Worm (Caenorhabditis elegans) whole organism, L4 larva: Measurements from ENCODE around the gene nhr-17.

Experiments
- F37D6.2 ChIP-seq: sonication (generic microtip); optimal IDR thresholded peaks from 2 replicates; lab custom pipeline; 2016; ENCODE audit warnings: mild to moderate bottlenecking, missing genetic modification characterization, missing compliant biosample characterization
- F49E8.2 ChIP-seq: sonication (generic microtip); optimal IDR thresholded peaks from 2 replicates; lab custom pipeline; 2016; ENCODE audit warnings: missing compliant biosample characterization, mild to moderate bottlenecking, missing genetic modification characterization, borderline replicate concordance
- R02D3.7 ChIP-seq: fragments of 150-350 bp; sonication (generic microtip); optimal IDR thresholded peaks from 3 replicates; lab custom pipeline; 2014; ENCODE audit warnings: missing biosample characterization, missing genetic modification characterization
- aha-1 ChIP-seq: fragments of 150-350 bp; peaks from one replicate; lab custom pipeline; 2014; ENCODE audit warnings: missing biosample characterization, missing genetic modification characterization
- attf-4 ChIP-seq: sonication (generic microtip); optimal IDR thresholded peaks from 3 replicates; lab custom pipeline; 2017; ENCODE audit warnings: missing biosample characterization, missing genetic modification characterization
- ceh-20 ChIP-seq: fragments of 200-800 bp; sonication (Bioruptor generic); IDR thresholded peaks from 2 replicates; pipeline ENCODE4 v1.3.6; 2022; ENCODE audit warnings: missing genetic modification reagents, missing genetic modification characterization, missing compliant biosample characterization
- ceh-28 ChIP-seq: fragments of 150-350 bp; optimal IDR thresholded peaks from 2 replicates; lab custom pipeline; 2014; ENCODE audit warnings: missing biosample characterization, missing genetic modification reagents, missing genetic modification characterization
- ceh-82 ChIP-seq: sonication (generic microtip); optimal IDR thresholded peaks from 2 replicates; lab custom pipeline; 2017; ENCODE audit warnings: missing biosample characterization, missing genetic modification characterization
- daf-16 ChIP-seq, 3 experiments: sonication (generic microtip); optimal IDR thresholded peaks; 2 replicates each; lab custom pipeline; 2016 to 2017; ENCODE audit warnings: missing genetic modification characterization in 3 of 3, missing genetic modification reagents in 3 of 3, mild to moderate bottlenecking in 2 of 3, missing compliant biosample characterization in 2 of 3, missing biosample characterization in 1 of 3, moderate library complexity in 1 of 3
- dmd-6 ChIP-seq: fragments of 200-800 bp; sonication (Bioruptor generic); IDR thresholded peaks from 2 replicates; pipeline ENCODE4 v1.3.6; 2022; ENCODE audit warnings: missing genetic modification reagents, missing genetic modification characterization, missing compliant biosample characterization
- dmd-8 ChIP-seq: fragments of 200-800 bp; sonication (Bioruptor generic); IDR thresholded peaks from 2 replicates; pipeline ENCODE4 v1.3.6; 2022; ENCODE audit warnings: missing genetic modification characterization, missing compliant biosample characterization
- dpl-1 ChIP-seq: fragments of 150-350 bp; optimal IDR thresholded peaks from 2 replicates; lab custom pipeline; 2014; ENCODE audit warnings: missing biosample characterization, missing genetic modification reagents, missing genetic modification characterization
- duxl-1 ChIP-seq: sonication (generic microtip); optimal IDR thresholded peaks from 2 replicates; lab custom pipeline; 2016; ENCODE audit warnings: mild to moderate bottlenecking, missing genetic modification characterization, moderate library complexity, missing compliant biosample characterization; ENCODE audit not compliant: poor library complexity
- dve-1 ChIP-seq: sonication (generic microtip); optimal IDR thresholded peaks from 2 replicates; lab custom pipeline; 2017; ENCODE audit warnings: antibody characterized with exemption, mild to moderate bottlenecking, missing genetic modification characterization, missing compliant biosample characterization; ENCODE audit not compliant: insufficient read depth
- egl-27 ChIP-seq: sonication (generic microtip); optimal IDR thresholded peaks from 3 replicates; lab custom pipeline; 2017; ENCODE audit warnings: missing biosample characterization, missing genetic modification reagents, missing genetic modification characterization
- fkh-10 ChIP-seq: fragments of 150-350 bp; optimal IDR thresholded peaks from 2 replicates; lab custom pipeline; 2014; ENCODE audit warnings: missing biosample characterization, missing genetic modification reagents, missing genetic modification characterization
- hif-1 ChIP-seq, 2 experiments: sonication (generic microtip); optimal IDR thresholded peaks; 2 replicates each; lab custom pipeline; 2016 to 2017; ENCODE audit warnings: missing compliant biosample characterization in 2 of 2, missing genetic modification characterization in 2 of 2, missing genetic modification reagents in 2 of 2, missing genotype in 2 of 2, mild to moderate bottlenecking in 1 of 2
- hlh-11 ChIP-seq: fragments of 200-800 bp; sonication (Bioruptor generic); optimal IDR thresholded peaks from 2 replicates; lab custom pipeline; 2018; ENCODE audit warnings: mild to moderate bottlenecking, missing genetic modification characterization, missing compliant biosample characterization
- hlh-30 ChIP-seq: sonication (generic microtip); optimal IDR thresholded peaks from 2 replicates; lab custom pipeline; 2017; ENCODE audit warnings: antibody characterized with exemption, mild to moderate bottlenecking, missing genetic modification characterization, missing compliant biosample characterization; ENCODE audit not compliant: insufficient read depth
- jun-1 ChIP-seq: fragments of 150-350 bp; optimal IDR thresholded peaks from 2 replicates; lab custom pipeline; 2014; ENCODE audit warnings: missing biosample characterization, missing genetic modification reagents, missing genetic modification characterization
- lin-15B ChIP-seq: fragments of 150-350 bp; sonication (generic microtip); optimal IDR thresholded peaks from 3 replicates; lab custom pipeline; 2014; ENCODE audit warnings: missing biosample characterization, missing genetic modification characterization
- lin-38 ChIP-seq: fragments of 200-800 bp; sonication (Bioruptor generic); IDR thresholded peaks from 2 replicates; pipeline ENCODE4 v1.3.6; 2022; ENCODE audit warnings: missing genetic modification reagents, missing genetic modification characterization, missing compliant biosample characterization
- lsy-2 ChIP-seq, 2 experiments: fragments of 150-350 bp in 1 of 2; sonication (generic microtip) in 1 of 2; optimal IDR thresholded peaks; 2 replicates each; lab custom pipeline; 2014 to 2017; ENCODE audit warnings: missing biosample characterization in 2 of 2, missing genetic modification characterization in 2 of 2
- madf-9 ChIP-seq: fragments of 200-800 bp; sonication (Bioruptor generic); conservative IDR thresholded peaks from 2 replicates; pipeline ENCODE4 v1.3.6; 2022; ENCODE audit warnings: missing genetic modification reagents, missing genetic modification characterization, missing compliant biosample characterization
- mdt-29 ChIP-seq: fragments of 200-800 bp; sonication (Bioruptor generic); IDR thresholded peaks from 2 replicates; pipeline ENCODE4 v1.3.6; 2022; ENCODE audit warnings: missing genetic modification reagents, missing genetic modification characterization, missing compliant biosample characterization
- mep-1 ChIP-seq: fragments of 150-350 bp; sonication (generic microtip); optimal IDR thresholded peaks from 3 replicates; lab custom pipeline; 2014; ENCODE audit warnings: missing biosample characterization, missing genetic modification characterization
- mes-2 ChIP-seq: sonication (generic microtip); optimal IDR thresholded peaks from 2 replicates; lab custom pipeline; 2016; ENCODE audit warnings: missing genotype, mild to moderate bottlenecking, missing genetic modification characterization, missing compliant biosample characterization; ENCODE audit not compliant: poor library complexity, severe bottlenecking
- mxl-3 ChIP-seq: fragments of 200-800 bp; sonication (Bioruptor generic); optimal IDR thresholded peaks from 2 replicates; lab custom pipeline; 2018; ENCODE audit warnings: mild to moderate bottlenecking, missing genetic modification characterization, missing compliant biosample characterization
- nhr-10 ChIP-seq: fragments of 150-350 bp; optimal IDR thresholded peaks from 2 replicates; lab custom pipeline; 2014; ENCODE audit warnings: missing biosample characterization, missing genetic modification characterization
- nhr-11 ChIP-seq: fragments of 150-350 bp; optimal IDR thresholded peaks from 2 replicates; lab custom pipeline; 2014; ENCODE audit warnings: missing biosample characterization, missing genetic modification characterization
- nhr-25 ChIP-seq: sonication (generic microtip); optimal IDR thresholded peaks from 2 replicates; lab custom pipeline; 2017; ENCODE audit warnings: missing genetic modification characterization, mild to moderate bottlenecking, missing compliant biosample characterization, antibody characterized with exemption, moderate library complexity, borderline replicate concordance; ENCODE audit not compliant: insufficient read depth
- nhr-28 ChIP-seq: fragments of 150-350 bp; optimal IDR thresholded peaks from 2 replicates; lab custom pipeline; 2014; ENCODE audit warnings: missing biosample characterization, missing genetic modification characterization
- nhr-42 ChIP-seq: fragments of 200-800 bp; sonication (Bioruptor generic); IDR thresholded peaks from 2 replicates; pipeline ENCODE4 v1.3.6; 2022; ENCODE audit warnings: missing genetic modification characterization, missing compliant biosample characterization
- nhr-48 ChIP-seq: sonication (generic microtip); optimal IDR thresholded peaks from 2 replicates; lab custom pipeline; 2016; ENCODE audit warnings: mild to moderate bottlenecking, missing genetic modification characterization, missing compliant biosample characterization
- nhr-6 ChIP-seq: fragments of 150-350 bp; optimal IDR thresholded peaks from 2 replicates; lab custom pipeline; 2014; ENCODE audit warnings: missing biosample characterization, missing genetic modification characterization
- pha-4 ChIP-seq, 2 experiments: fragments of 150-350 bp in 1 of 2; fragments of 200-800 bp in 1 of 2; sonication (Bioruptor generic) in 1 of 2; IDR thresholded peaks in 1 of 2; optimal IDR thresholded peaks in 1 of 2; 2 replicates each; pipeline versions ENCODE4 v1.3.6 to Lab custom; 2014 to 2022; ENCODE audit warnings: missing genetic modification characterization in 2 of 2, missing genetic modification reagents in 2 of 2, missing biosample characterization in 1 of 2, missing compliant biosample characterization in 1 of 2
- php-3 ChIP-seq: fragments of 200-800 bp; sonication (Bioruptor generic); IDR thresholded peaks from 2 replicates; pipeline ENCODE4 v1.3.6; 2022; ENCODE audit warnings: missing genetic modification reagents, missing genetic modification characterization, missing compliant biosample characterization
- pqm-1 ChIP-seq: sonication (generic microtip); optimal IDR thresholded peaks from 2 replicates; lab custom pipeline; 2017; ENCODE audit warnings: missing biosample characterization, missing genetic modification characterization
- sdz-12 ChIP-seq: fragments of 200-800 bp; sonication (Bioruptor generic); optimal IDR thresholded peaks from 2 replicates; lab custom pipeline; 2018; ENCODE audit warnings: mild to moderate bottlenecking, missing genetic modification characterization, missing compliant biosample characterization
- set-16 ChIP-seq: fragments of 200-800 bp; sonication (Bioruptor generic); IDR thresholded peaks from 2 replicates; pipeline ENCODE4 v1.3.6; 2022; ENCODE audit warnings: missing genetic modification reagents, missing genetic modification characterization, missing compliant biosample characterization
- spr-1 ChIP-seq: sonication (generic microtip); optimal IDR thresholded peaks from 2 replicates; lab custom pipeline; 2016; ENCODE audit warnings: mild to moderate bottlenecking, missing genetic modification characterization, missing compliant biosample characterization
- tra-1 ChIP-seq: fragments of 200-800 bp; sonication (Bioruptor generic); IDR thresholded peaks from 2 replicates; pipeline ENCODE4 v1.3.6; 2022; ENCODE audit warnings: missing genetic modification reagents, missing genetic modification characterization, missing compliant biosample characterization
- zag-1 ChIP-seq: fragments of 150-350 bp; optimal IDR thresholded peaks from 2 replicates; lab custom pipeline; 2014; ENCODE audit warnings: missing biosample characterization, missing genetic modification characterization
- zfp-2 ChIP-seq: sonication (generic microtip); optimal IDR thresholded peaks from 2 replicates; lab custom pipeline; 2016; ENCODE audit warnings: mild to moderate bottlenecking, missing genetic modification characterization, missing compliant biosample characterization

nhr-17 gene

ce11 chrX:12671638-12672290, 4.1 kb upstream of the nhr-17 start:
- peak; percentile 0 for TF ChIP-seq nhr-28 (tag; lab: Kevin White, UChicago)
- peak; percentile 79 for TF ChIP-seq hlh-11 (tag; lab: Kevin White, UChicago)
- TF ChIP-seq lin-38 (GFP tag; lab: Robert Waterston, UW): 0 out of 2 replicates have a peak, but pooled peaks have one; percentile 8
- peak in 1 of 2 experiments; percentile 91 for TF ChIP-seq daf-16 (GFP tag; optimal IDR thresholded peaks at IDR 0.05; lab: Kevin White, UChicago)
- TF ChIP-seq daf-16 (tag; optimal IDR thresholded peaks at IDR 0.05; lab: Kevin White, UChicago): peak; percentile 87
- TF ChIP-seq lsy-2 (tag; optimal IDR thresholded peaks at IDR 0.05; lab: Kevin White, UChicago): peak in 1 of 2 experiments; percentile 54
- no peak for TF ChIP-seq F37D6.2
- peak; percentile 33 for TF ChIP-seq nhr-48 (tag; lab: Kevin White, UChicago)
- peak; percentile 24 for TF ChIP-seq nhr-11 (tag; lab: Kevin White, UChicago)
- peak; percentile 66 for TF ChIP-seq dve-1 (tag; lab: Kevin White, UChicago)
- peak; percentile 57; the same call in 1 of the 2 replicates for TF ChIP-seq ceh-20 (GFP tag; lab: Robert Waterston, UW)
- no peak for TF ChIP-seq lin-15B (tag; lab: Kevin White, UChicago)
- 0 out of 2 replicates have a peak, but pooled peaks have one; percentile 38 for TF ChIP-seq mdt-29
- TF ChIP-seq mep-1 (tag; lab: Kevin White, UChicago): peak; percentile 33
- no peak for TF ChIP-seq zag-1 (tag; lab: Kevin White, UChicago)
- TF ChIP-seq dmd-6 (GFP tag; lab: Robert Waterston, UW): peak; percentile 47
- TF ChIP-seq php-3 (GFP tag; lab: Robert Waterston, UW): 0 out of 2 replicates have a peak, but pooled peaks have one; percentile 44
- TF ChIP-seq aha-1 (tag; lab: Kevin White, UChicago): peak; percentile 4
- TF ChIP-seq hlh-30 (tag; lab: Kevin White, UChicago): peak; percentile 40
- TF ChIP-seq hif-1 (tag; optimal IDR thresholded peaks at IDR 0.05; lab: Kevin White, UChicago): peak in 1 of 2 experiments; percentile 19
- TF ChIP-seq tra-1 (GFP tag; lab: Robert Waterston, UW): no peak
- no peak for TF ChIP-seq ceh-28 (tag; lab: Kevin White, UChicago)

- TF ChIP-seq nhr-6: peak; percentile 44
- peak; percentile 42 for TF ChIP-seq jun-1 (tag; lab: Kevin White, UChicago)
- TF ChIP-seq nhr-42 (GFP tag; lab: Robert Waterston, UW): no peak
- TF ChIP-seq nhr-25: peak; percentile 17
- no peak for TF ChIP-seq attf-4 (tag; lab: Kevin White, UChicago)
- peak; percentile 87 for TF ChIP-seq fkh-10
- TF ChIP-seq zfp-2 (tag; lab: Kevin White, UChicago): no peak
- peak in 1 of 2 experiments; percentile 67 for TF ChIP-seq hif-1 (tag; optimal IDR thresholded peaks at IDR 0.05; lab: Kevin White, UChicago)
- TF ChIP-seq nhr-48 (tag; lab: Kevin White, UChicago): peak; percentile 54
- peak; percentile 14 for TF ChIP-seq pqm-1 (tag; lab: Kevin White, UChicago)
- TF ChIP-seq R02D3.7 (tag; lab: Kevin White, UChicago): peak; percentile 13
- peak; percentile 21; the same call in 1 of the 2 replicates for TF ChIP-seq set-16
- peak; percentile 64 for TF ChIP-seq mxl-3
- peak; percentile 30 for TF ChIP-seq spr-1 (tag; lab: Kevin White, UChicago)
- TF ChIP-seq dmd-8 (GFP tag; lab: Robert Waterston, UW): no peak
- TF ChIP-seq pha-4 (GFP tag; IDR thresholded peaks at IDR 0.05; lab: Robert Waterston, UW): 0 out of 2 replicates have a peak, but pooled peaks have one; percentile 14
- TF ChIP-seq pha-4 (tag; optimal IDR thresholded peaks at IDR 0.05; lab: Kevin White, UChicago): peak; percentile 58
- TF ChIP-seq F49E8.2 (tag; lab: Kevin White, UChicago): no peak
- TF ChIP-seq F37D6.2: peak; percentile 46
- TF ChIP-seq hlh-30 (tag; lab: Kevin White, UChicago): peak; percentile 82
- TF ChIP-seq sdz-12 (GFP tag; lab: Kevin White, UChicago): no peak
- peak; percentile 65 for TF ChIP-seq nhr-10
- peak; percentile 42; the same call in 1 of the 2 replicates for TF ChIP-seq madf-9 (GFP tag; lab: Robert Waterston, UW)
- peak; percentile 30 for TF ChIP-seq dpl-1 (GFP tag; lab: Kevin White, UChicago)
- TF ChIP-seq duxl-1 (tag; lab: Kevin White, UChicago): peak; percentile 38
- TF ChIP-seq dmd-6 (GFP tag; lab: Robert Waterston, UW): peak; percentile 68
- TF ChIP-seq lin-38 (GFP tag; lab: Robert Waterston, UW): peak; percentile 20; the same call in 1 of the 2 replicates
- TF ChIP-seq mes-2 (tag; lab: Kevin White, UChicago): peak; percentile 74
- peak; percentile 44 for TF ChIP-seq egl-27
- peak; percentile 77 to 81 for TF ChIP-seq lsy-2 (tag; optimal IDR thresholded peaks at IDR 0.05; lab: Kevin White, UChicago)
- peak; percentile 90 for TF ChIP-seq nhr-28 (tag; lab: Kevin White, UChicago)
- no peak for TF ChIP-seq ceh-82 (tag; lab: Kevin White, UChicago)
- TF ChIP-seq hlh-11 (tag; lab: Kevin White, UChicago): peak; percentile 86
Measured at ce11 chrX:12670385-12670784, 2.7 kb upstream of the nhr-17 start.
